Worm (Caenorhabditis elegans): ENCODE data around the gene W02H5.19.

ce11 chrV:2684227-2684626 lies 45.5 kb downstream of the W02H5.19 start:
- TF ChIP-seq F13C5.2 (tag; optimal IDR thresholded peaks at IDR 0.05), result no peak
- TF ChIP-seq ama-1 (optimal IDR thresholded peaks at IDR 0.05), result no peak
- no peak for TF ChIP-seq tra-4 (tag; optimal IDR thresholded peaks at IDR 0.05)
- no peak for TF ChIP-seq hnd-1 (tag; optimal IDR thresholded peaks at IDR 0.05)
- no peak for TF ChIP-seq ceh-36 (tag; optimal IDR thresholded peaks at IDR 0.05)
- no peak for TF ChIP-seq scrt-1 (GFP tag; IDR thresholded peaks at IDR 0.05)
- TF ChIP-seq tbx-37 (GFP tag; conservative IDR thresholded peaks at IDR 0.05), result no peak
- no peak for TF ChIP-seq flt-1 (GFP tag; IDR thresholded peaks at IDR 0.05)
- no peak for TF ChIP-seq B0310.2 (tag; optimal IDR thresholded peaks at IDR 0.05)
- no peak for TF ChIP-seq tbx-11 (GFP tag; IDR thresholded peaks at IDR 0.05)
- no peak for TF ChIP-seq hmg-4 (GFP tag; optimal IDR thresholded peaks at IDR 0.05)
- TF ChIP-seq pes-1 (GFP tag; IDR thresholded peaks at IDR 0.05), result no peak
- TF ChIP-seq hmbx-1 (tag; optimal IDR thresholded peaks at IDR 0.05), result no peak
- TF ChIP-seq ets-7 (tag; optimal IDR thresholded peaks at IDR 0.05), result no peak
